Worm (Caenorhabditis elegans) whole organism, L2 larva: ENCODE results near the gene F58B3.6.

Experiments used
- C34F6.9 ChIP-seq: fragments of 150-350 bp; optimal IDR thresholded peaks from 2 replicates; lab custom pipeline; 2014; ENCODE audit warnings: missing biosample characterization, missing genetic modification characterization
- F13H6.1 ChIP-seq: sonication (generic microtip); optimal IDR thresholded peaks from 2 replicates; lab custom pipeline; 2016; ENCODE audit warnings: missing genetic modification characterization, missing compliant biosample characterization
- R02D3.7 ChIP-seq: fragments of 150-350 bp; optimal IDR thresholded peaks from 2 replicates; lab custom pipeline; 2014; ENCODE audit warnings: missing biosample characterization, missing genetic modification characterization
- ZK546.5 ChIP-seq: sonication (generic microtip); optimal IDR thresholded peaks from 2 replicates; lab custom pipeline; 2017; ENCODE audit warnings: missing biosample characterization, missing genetic modification characterization
- alr-1 ChIP-seq: fragments of 150-350 bp; optimal IDR thresholded peaks from 2 replicates; lab custom pipeline; 2014; ENCODE audit warnings: missing biosample characterization, missing genetic modification characterization
- aly-2 ChIP-seq: fragments of 150-350 bp; optimal IDR thresholded peaks from 2 replicates; lab custom pipeline; 2014; ENCODE audit warnings: missing biosample characterization, missing genetic modification characterization
- blmp-1 ChIP-seq: sonication (generic microtip); optimal IDR thresholded peaks from 2 replicates; lab custom pipeline; 2017; ENCODE audit warnings: missing genetic modification characterization, mild to moderate bottlenecking, missing compliant biosample characterization, antibody characterized with exemption, moderate library complexity; ENCODE audit not compliant: insufficient read depth
- ceh-16 ChIP-seq: fragments of 150-350 bp; optimal IDR thresholded peaks from 2 replicates; lab custom pipeline; 2014; ENCODE audit warnings: missing biosample characterization, missing genetic modification characterization
- crh-2 ChIP-seq: sonication (generic microtip); optimal IDR thresholded peaks from 2 replicates; lab custom pipeline; 2017; ENCODE audit warnings: missing biosample characterization, missing genetic modification characterization
- dmd-4 ChIP-seq: sonication (generic microtip); optimal IDR thresholded peaks from 2 replicates; lab custom pipeline; 2017; ENCODE audit warnings: missing biosample characterization, missing genetic modification characterization
- egl-27 ChIP-seq: sonication (generic microtip); optimal IDR thresholded peaks from 3 replicates; lab custom pipeline; 2017; ENCODE audit warnings: missing biosample characterization, missing genetic modification reagents, missing genetic modification characterization
- elt-1 ChIP-seq: fragments of 150-350 bp; optimal IDR thresholded peaks from 2 replicates; lab custom pipeline; 2014; ENCODE audit warnings: missing biosample characterization, missing genetic modification characterization
- elt-3 ChIP-seq: sonication (generic microtip); optimal IDR thresholded peaks from 2 replicates; lab custom pipeline; 2017; ENCODE audit warnings: missing biosample characterization, missing genetic modification characterization
- fos-1 ChIP-seq: fragments of 150-350 bp; optimal IDR thresholded peaks from 2 replicates; lab custom pipeline; 2014; ENCODE audit warnings: missing biosample characterization, missing genetic modification characterization
- gmeb-1 ChIP-seq: fragments of 150-350 bp; optimal IDR thresholded peaks from 2 replicates; lab custom pipeline; 2014; ENCODE audit warnings: missing biosample characterization, missing genetic modification characterization
- lin-13 ChIP-seq: fragments of 150-350 bp; optimal IDR thresholded peaks from 2 replicates; lab custom pipeline; 2014; ENCODE audit warnings: missing biosample characterization, missing genetic modification reagents, missing genetic modification characterization
- lsy-2 ChIP-seq, 2 experiments: fragments of 150-350 bp in 1 of 2; sonication (generic microtip) in 1 of 2; optimal IDR thresholded peaks; 2 replicates each; lab custom pipeline; 2014 to 2017; ENCODE audit warnings: missing biosample characterization in 2 of 2, missing genetic modification characterization in 2 of 2
- mab-5 ChIP-seq: fragments of 150-350 bp; optimal IDR thresholded peaks from 2 replicates; lab custom pipeline; 2014; ENCODE audit warnings: missing biosample characterization, missing genetic modification characterization
- mdl-1 ChIP-seq, 2 experiments: fragments of 150-350 bp in 1 of 2; sonication (generic microtip) in 1 of 2; optimal IDR thresholded peaks; 2 replicates each; lab custom pipeline; 2017; ENCODE audit warnings: missing biosample characterization in 2 of 2, missing genetic modification characterization in 2 of 2
- nhr-11 ChIP-seq: fragments of 150-350 bp; optimal IDR thresholded peaks from 2 replicates; lab custom pipeline; 2014; ENCODE audit warnings: missing biosample characterization, missing genetic modification characterization
- nhr-12 ChIP-seq: fragments of 150-350 bp; optimal IDR thresholded peaks from 2 replicates; lab custom pipeline; 2014; ENCODE audit warnings: missing biosample characterization, missing genetic modification characterization
- nhr-129 ChIP-seq: fragments of 150-350 bp; optimal IDR thresholded peaks from 2 replicates; lab custom pipeline; 2014; ENCODE audit warnings: missing biosample characterization, missing genetic modification characterization
- nhr-21 ChIP-seq: fragments of 150-350 bp; optimal IDR thresholded peaks from 2 replicates; lab custom pipeline; 2014; ENCODE audit warnings: missing biosample characterization, missing genetic modification characterization
- nhr-23 ChIP-seq: fragments of 150-350 bp; optimal IDR thresholded peaks from 2 replicates; lab custom pipeline; 2014; ENCODE audit warnings: missing biosample characterization, missing genetic modification reagents, missing genetic modification characterization
- nhr-237 ChIP-seq: fragments of 150-350 bp; optimal IDR thresholded peaks from 2 replicates; lab custom pipeline; 2014; ENCODE audit warnings: missing biosample characterization, missing genetic modification characterization
- nhr-25 ChIP-seq: fragments of 150-350 bp; sonication (generic microtip); optimal IDR thresholded peaks from 3 replicates; lab custom pipeline; 2014; ENCODE audit warnings: missing biosample characterization, missing genetic modification characterization
- nhr-6 ChIP-seq: fragments of 150-350 bp; optimal IDR thresholded peaks from 2 replicates; lab custom pipeline; 2014; ENCODE audit warnings: missing biosample characterization, missing genetic modification characterization
- nhr-77 ChIP-seq: fragments of 150-350 bp; optimal IDR thresholded peaks from 2 replicates; lab custom pipeline; 2014; ENCODE audit warnings: missing biosample characterization, missing genetic modification characterization
- peb-1 ChIP-seq: fragments of 150-350 bp; optimal IDR thresholded peaks from 2 replicates; lab custom pipeline; 2014; ENCODE audit warnings: missing biosample characterization, missing genetic modification characterization
- sem-4 ChIP-seq: fragments of 150-350 bp; optimal IDR thresholded peaks from 2 replicates; lab custom pipeline; 2014; ENCODE audit warnings: missing biosample characterization, missing genetic modification reagents, missing genetic modification characterization
- skn-1 ChIP-seq: sonication (generic microtip); optimal IDR thresholded peaks from 2 replicates; lab custom pipeline; 2017; ENCODE audit warnings: missing biosample characterization, missing genetic modification characterization
- sma-9 ChIP-seq, 2 experiments: fragments of 150-350 bp in 1 of 2; sonication (generic microtip) in 1 of 2; optimal IDR thresholded peaks; 2 replicates each; lab custom pipeline; 2014 to 2016; ENCODE audit warnings: missing genetic modification characterization in 2 of 2, mild to moderate bottlenecking in 1 of 2, missing biosample characterization in 1 of 2, missing compliant biosample characterization in 1 of 2, missing genetic modification reagents in 1 of 2, moderate library complexity in 1 of 2
- snpc-4 ChIP-seq: fragments of 150-350 bp; optimal IDR thresholded peaks from 2 replicates; lab custom pipeline; 2014; ENCODE audit warnings: missing biosample characterization, missing genetic modification characterization
- unc-39 ChIP-seq: fragments of 150-350 bp; optimal IDR thresholded peaks from 2 replicates; lab custom pipeline; 2014; ENCODE audit warnings: missing biosample characterization, missing genetic modification characterization
- unc-55 ChIP-seq: fragments of 150-350 bp; sonication (generic microtip); optimal IDR thresholded peaks from 3 replicates; lab custom pipeline; 2014; ENCODE audit warnings: missing biosample characterization, missing genetic modification reagents, missing genetic modification characterization
- unc-62 ChIP-seq: fragments of 150-350 bp; optimal IDR thresholded peaks from 2 replicates; lab custom pipeline; 2014; ENCODE audit warnings: missing biosample characterization, missing genetic modification reagents, missing genetic modification characterization
- zag-1 ChIP-seq: fragments of 150-350 bp; optimal IDR thresholded peaks from 2 replicates; lab custom pipeline; 2014; ENCODE audit warnings: missing biosample characterization, missing genetic modification characterization
- ztf-1 ChIP-seq: fragments of 200-800 bp; sonication (Bioruptor generic); conservative IDR thresholded peaks from 2 replicates; pipeline ENCODE4 v1.3.6; 2022; ENCODE audit warnings: missing genetic modification characterization, missing compliant biosample characterization

Gene F58B3.6

ce11 chrIV:11636409-11636723, at the start of gene F58B3.6:
Gene F58B3.6, plus strand, starts transcription at chrIV:11636648.
- TF ChIP-seq crh-2 (tag; lab: Kevin White, UChicago): peak; percentile 19
- peak; percentile 3 for TF ChIP-seq nhr-25 (tag; lab: Kevin White, UChicago)
- peak; percentile 40 for TF ChIP-seq nhr-129 (tag; lab: Kevin White, UChicago)
- peak; percentile 10 for TF ChIP-seq C34F6.9 (tag; lab: Kevin White, UChicago)
- TF ChIP-seq zag-1 (tag; lab: Kevin White, UChicago): no peak
- no peak for TF ChIP-seq egl-27 (tag; lab: Kevin White, UChicago)
- TF ChIP-seq lsy-2 (tag; optimal IDR thresholded peaks at IDR 0.05; lab: Kevin White, UChicago): peak in 1 of 2 experiments; percentile 43
- no peak for TF ChIP-seq elt-1 (tag; lab: Kevin White, UChicago)
- peak; percentile 27 for TF ChIP-seq sma-9 (GFP tag; optimal IDR thresholded peaks at IDR 0.05; lab: Kevin White, UChicago)
- no peak for TF ChIP-seq sma-9 (tag; optimal IDR thresholded peaks at IDR 0.05; lab: Kevin White, UChicago)
- TF ChIP-seq nhr-6: no peak
- TF ChIP-seq gmeb-1 (tag; lab: Kevin White, UChicago): peak; percentile 27
- no peak for TF ChIP-seq aly-2 (tag; lab: Kevin White, UChicago)
- no peak for TF ChIP-seq R02D3.7

DNA sequence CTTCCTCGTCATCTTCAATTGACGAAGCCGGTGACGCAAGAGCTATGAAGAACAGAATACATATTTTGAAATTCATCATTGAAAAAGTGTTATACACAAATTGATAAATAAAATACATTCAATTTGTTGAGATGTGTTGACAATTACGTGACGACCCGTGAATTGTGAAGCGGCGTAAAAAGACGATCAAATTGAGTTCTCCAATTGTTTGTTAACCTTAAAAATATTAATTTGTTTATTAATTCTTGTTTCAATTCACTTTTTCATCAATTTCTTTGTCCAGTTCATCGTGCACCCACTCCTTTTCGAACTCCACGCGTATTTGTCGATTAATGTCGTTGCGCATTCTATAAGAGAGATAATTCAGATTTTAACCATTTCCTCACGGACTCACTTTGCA, 44.3 kb upstream of the F58B3.6 start, which contains the start of gene spe-36:
TSS of gene spe-36 (minus strand) at position 101 of the 400 bp plus-strand sequence.
- TF ChIP-seq skn-1 (tag; lab: Kevin White, UChicago) (no peak), fos-1 (no peak), mdl-1 (tag; optimal IDR thresholded peaks at IDR 0.05; lab: Kevin White, UChicago) (no peak), nhr-21 (tag; lab: Kevin White, UChicago) (no peak), mab-5 (tag; lab: Kevin White, UChicago) (no peak), elt-3 (tag; lab: Kevin White, UChicago) (no peak), C34F6.9 (tag; lab: Kevin White, UChicago) (no peak), nhr-77 (no peak), nhr-25 (tag; lab: Kevin White, UChicago) (no peak), ZK546.5 (tag; lab: Kevin White, UChicago) (no peak), F13H6.1 (tag; lab: Kevin White, UChicago) (no peak), zag-1 (tag; lab: Kevin White, UChicago) (no peak), alr-1 (no peak), peb-1 (tag; lab: Kevin White, UChicago) (no peak), blmp-1 (tag; lab: Kevin White, UChicago) (no peak), nhr-11 (tag; lab: Kevin White, UChicago) (no peak)

- TF ChIP-seq crh-2 (tag; lab: Kevin White, UChicago): peak; percentile 27
- TF ChIP-seq unc-39 (tag; lab: Kevin White, UChicago): no peak
- peak; percentile 51 for TF ChIP-seq sma-9 (GFP tag; optimal IDR thresholded peaks at IDR 0.05; lab: Kevin White, UChicago)
- no peak for TF ChIP-seq sma-9 (tag; optimal IDR thresholded peaks at IDR 0.05; lab: Kevin White, UChicago)
- TF ChIP-seq F13H6.1 (tag; lab: Kevin White, UChicago): no peak
- TF ChIP-seq C34F6.9 (tag; lab: Kevin White, UChicago): peak; percentile 51
- TF ChIP-seq gmeb-1 (tag; lab: Kevin White, UChicago): peak; percentile 7
- no peak for TF ChIP-seq nhr-21 (tag; lab: Kevin White, UChicago)
- TF ChIP-seq lsy-2 (tag; optimal IDR thresholded peaks at IDR 0.05; lab: Kevin White, UChicago): peak in 1 of 2 experiments; percentile 65
- TF ChIP-seq sem-4: no peak
- TF ChIP-seq nhr-6: no peak
- TF ChIP-seq mdl-1 (tag; optimal IDR thresholded peaks at IDR 0.05; lab: Kevin White, UChicago): no peak
- no peak for TF ChIP-seq aly-2 (tag; lab: Kevin White, UChicago)
- no peak for TF ChIP-seq ztf-1 (GFP tag; lab: Robert Waterston, UW)
- TF ChIP-seq lin-13 (GFP tag; lab: Kevin White, UChicago): peak; percentile 72
- TF ChIP-seq unc-55 (GFP tag; lab: Kevin White, UChicago): peak; percentile 79
- peak; percentile 53 for TF ChIP-seq fos-1
Measured at ce11 chrIV:11592820-11593219, 43.6 kb upstream of the F58B3.6 start.

- TF ChIP-seq sma-9 (GFP tag; optimal IDR thresholded peaks at IDR 0.05; lab: Kevin White, UChicago): peak; percentile 93
- TF ChIP-seq sma-9 (tag; optimal IDR thresholded peaks at IDR 0.05; lab: Kevin White, UChicago): no peak
- peak; percentile 53 to 85 for TF ChIP-seq lsy-2 (tag; optimal IDR thresholded peaks at IDR 0.05; lab: Kevin White, UChicago)
- TF ChIP-seq nhr-21 (tag; lab: Kevin White, UChicago): peak; percentile 77
- TF ChIP-seq nhr-6: peak; percentile 93
- peak; percentile 76 for TF ChIP-seq skn-1 (tag; lab: Kevin White, UChicago)
- peak; percentile 95 for TF ChIP-seq F13H6.1 (tag; lab: Kevin White, UChicago)
- TF ChIP-seq nhr-23 (tag; lab: Kevin White, UChicago): no peak
- no peak for TF ChIP-seq dmd-4 (tag; lab: Kevin White, UChicago)
- peak; percentile 91 for TF ChIP-seq crh-2 (tag; lab: Kevin White, UChicago)
- no peak for TF ChIP-seq nhr-12 (tag; lab: Kevin White, UChicago)
- TF ChIP-seq nhr-11 (tag; lab: Kevin White, UChicago): no peak
- peak; percentile 6 for TF ChIP-seq R02D3.7
- peak; percentile 84 for TF ChIP-seq unc-55 (GFP tag; lab: Kevin White, UChicago)
- TF ChIP-seq unc-39 (tag; lab: Kevin White, UChicago): peak; percentile 13
- peak; percentile 85 for TF ChIP-seq nhr-25 (tag; lab: Kevin White, UChicago)
- TF ChIP-seq fos-1: peak; percentile 88
- no peak for TF ChIP-seq nhr-237 (tag; lab: Kevin White, UChicago)
- TF ChIP-seq aly-2 (tag; lab: Kevin White, UChicago): no peak
- TF ChIP-seq nhr-129 (tag; lab: Kevin White, UChicago): peak; percentile 98
- TF ChIP-seq ceh-16 (tag; lab: Kevin White, UChicago): peak; percentile 71
- no peak for TF ChIP-seq nhr-77
- peak; percentile 67 for TF ChIP-seq lin-13 (GFP tag; lab: Kevin White, UChicago)
- TF ChIP-seq sem-4: peak; percentile 92
- peak; percentile 79 for TF ChIP-seq zag-1 (tag; lab: Kevin White, UChicago)
- TF ChIP-seq blmp-1 (tag; lab: Kevin White, UChicago): peak; percentile 80
- peak; percentile 63 for TF ChIP-seq snpc-4 (tag; lab: Kevin White, UChicago)
- TF ChIP-seq alr-1: peak; percentile 72
- peak; percentile 16 for TF ChIP-seq unc-62
- TF ChIP-seq ztf-1 (GFP tag; lab: Robert Waterston, UW): 0 out of 2 replicates have a peak, but pooled peaks have one; percentile 16
- peak; percentile 53 for TF ChIP-seq mab-5 (tag; lab: Kevin White, UChicago)
- peak; percentile 65 for TF ChIP-seq gmeb-1 (tag; lab: Kevin White, UChicago)
Measured at ce11 chrIV:11593415-11594190, 42.8 kb upstream of the F58B3.6 start, which contains the start of gene F40F11.3. Gene F40F11.3, minus strand, starts transcription at chrIV:11594003.
